Worm (Caenorhabditis elegans) whole organism, L4/young adult: ENCODE measurements around the gene snrp-40.1.

Source experiments
- W03F9.2 ChIP-seq: fragments of 150-350 bp; optimal IDR thresholded peaks from 2 replicates; lab custom pipeline; 2014; ENCODE audit warnings: missing biosample characterization, missing genetic modification characterization
- dao-5 ChIP-seq: sonication (generic microtip); optimal IDR thresholded peaks from 2 replicates; lab custom pipeline; 2016; ENCODE audit warnings: missing genotype, missing genetic modification characterization, moderate library complexity, missing compliant biosample characterization
- him-1 ChIP-seq: sonication (generic microtip); optimal IDR thresholded peaks from 2 replicates; lab custom pipeline; 2016; ENCODE audit warnings: missing genotype, missing genetic modification reagents, missing genetic modification characterization, missing compliant biosample characterization

DNA sequence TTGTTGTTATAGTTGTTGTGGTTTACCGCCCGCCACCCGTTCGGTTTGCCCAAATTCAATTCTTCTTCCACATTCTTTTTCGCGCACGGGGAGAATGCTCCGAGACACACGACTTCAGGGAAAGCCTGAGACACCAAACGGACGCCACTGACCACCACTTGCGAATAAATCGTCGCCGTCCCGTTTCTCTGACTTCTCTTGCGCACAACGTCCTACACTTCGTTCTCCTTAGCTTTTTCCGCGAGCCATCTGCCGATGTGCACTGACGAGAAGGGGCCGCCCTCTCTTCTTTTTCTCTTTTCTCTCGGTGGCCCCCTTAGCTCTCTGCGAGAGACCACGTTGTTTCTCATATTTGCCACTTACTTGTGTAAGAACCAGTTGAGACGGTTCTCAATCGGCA, 42.5 kb downstream of the snrp-40.1 start, which contains the start of gene C03A3.1:
- TF ChIP-seq W03F9.2 (tag; lab: Kevin White, UChicago): no peak
- TF ChIP-seq him-1 (tag; lab: Kevin White, UChicago): no peak
- TF ChIP-seq dao-5 (tag; lab: Kevin White, UChicago): no peak
